Worm (Caenorhabditis elegans): ENCODE data around the gene T09F5.20.
"Not testable (repeated sequence)": the region's sequence is repeated elsewhere in the genome, so short reads cannot be mapped to it uniquely, and the experiment has no call there.

T09F5.20 gene

ce11 chrV:15109260-15109659 is 38.4 kb downstream of the T09F5.20 start, which contains the start of gene Y75B12A.2:
Y75B12A.2 (plus strand) TSS chrV:15109560.
- no peak for TF ChIP-seq ceh-39 (tag; optimal IDR thresholded peaks at IDR 0.05)
- TF ChIP-seq pha-4 (tag; optimal IDR thresholded peaks at IDR 0.05) = no peak
- TF ChIP-seq nhr-2 (tag; optimal IDR thresholded peaks at IDR 0.05) = no peak
- no peak for TF ChIP-seq M03D4.4 (tag; optimal IDR thresholded peaks at IDR 0.05)
- TF ChIP-seq ham-2 (GFP tag; optimal IDR thresholded peaks at IDR 0.05) = no peak
- TF ChIP-seq unc-120 (tag; optimal IDR thresholded peaks at IDR 0.05; ENCODE audit: poor library complexity, severe bottlenecking) = no peak
- TF ChIP-seq elt-3 (tag; optimal IDR thresholded peaks at IDR 0.05) = no peak
- no peak for TF ChIP-seq bed-3 (GFP tag; optimal IDR thresholded peaks at IDR 0.05)
- no peak for TF ChIP-seq unc-39 (tag; optimal IDR thresholded peaks at IDR 0.05)
- no peak for TF ChIP-seq mep-1 (tag; optimal IDR thresholded peaks at IDR 0.05)

- not testable (repeated sequence) for TF ChIP-seq nhr-12 (tag; optimal IDR thresholded peaks at IDR 0.05); mls-2 (tag; optimal IDR thresholded peaks at IDR 0.05); tbx-8 (GFP tag; optimal IDR thresholded peaks at IDR 0.05)
These were observed 41.6 kb downstream of the T09F5.20 start, which contains the start of gene C01G10.14 for ce11 chrV:15105893-15106598. C01G10.14 (minus strand) TSS chrV:15105943.

- TF ChIP-seq elt-1 (tag; optimal IDR thresholded peaks at IDR 0.05; ENCODE audit: borderline replicate concordance, insufficient read depth) = peak; percentile 7
- no peak for TF ChIP-seq zip-8 (tag; optimal IDR thresholded peaks at IDR 0.05)
These were observed 48.2 kb downstream of the T09F5.20 start, which contains the start of gene C01G10.1 for ce11 chrV:15099447-15099846. C01G10.1 (plus strand) TSS chrV:15099747.

All from whole organism, mixed stage, embryonic.